Fruit fly (Drosophila melanogaster) whole organism: ENCODE results near the gene Aasdh.

Source experiments
- CG8478 ChIP-seq: fragments of >200 bp; optimal IDR thresholded peaks from 2 replicates; lab custom pipeline; 2018; ENCODE audit warnings: inconsistent platforms
- Dll ChIP-seq: fragments of >200 bp; optimal IDR thresholded peaks from 2 replicates; lab custom pipeline; 2017
- EcR ChIP-seq, 2 experiments: fragments of >200 bp; optimal IDR thresholded peaks; 2 replicates each; lab custom pipeline; 2017; ENCODE audit warnings: missing biosample characterization in 2 of 2, missing genetic modification characterization in 2 of 2, missing genetic modification reagents in 2 of 2
- pan ChIP-seq: fragments of >200 bp; optimal IDR thresholded peaks from 2 replicates; lab custom pipeline; 2017
- psq ChIP-seq: fragments of >200 bp; optimal IDR thresholded peaks from 2 replicates; lab custom pipeline; 2017
- usp ChIP-seq: fragments of >200 bp; optimal IDR thresholded peaks from 2 replicates; lab custom pipeline; 2017; ENCODE audit warnings: missing biosample characterization, missing genetic modification characterization, mixed read lengths

DNA sequence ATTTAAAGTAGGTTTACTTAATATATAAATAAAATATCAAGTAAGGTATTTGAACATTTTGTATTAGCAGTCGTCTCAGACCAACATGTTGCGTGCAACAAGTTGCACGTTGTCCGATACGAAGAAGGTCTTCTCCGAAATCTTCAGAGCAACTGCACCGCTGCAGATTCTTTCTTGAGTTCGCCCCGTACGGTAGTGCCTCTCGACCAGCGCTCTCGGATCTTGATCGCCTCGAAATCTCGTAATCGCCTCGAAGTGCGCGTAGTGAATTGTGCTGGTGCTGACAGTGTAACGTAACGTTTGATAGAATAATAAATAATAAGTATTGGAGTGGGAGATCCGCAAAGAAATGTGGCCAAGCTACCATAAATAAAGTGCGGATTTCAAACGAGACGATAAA, 17.3 kb upstream of the Aasdh start, which contains the start of gene dachs:
- TF ChIP-seq EcR (GFP tag; optimal IDR thresholded peaks at IDR 0.05; lab: Kevin White, UChicago): no peak
- no peak for TF ChIP-seq psq
- no peak for TF ChIP-seq pan
- no peak for TF ChIP-seq CG8478 (lab: Kevin White, UChicago)
- no peak for TF ChIP-seq usp (GFP tag; lab: Kevin White, UChicago)
- no peak for TF ChIP-seq Dll
